Worm (Caenorhabditis elegans) whole organism, L1 larva: ENCODE results near the gene aqp-12.

ENCODE experiments used
- aha-1 ChIP-seq: fragments of 150-350 bp; optimal IDR thresholded peaks from 2 replicates; lab custom pipeline; 2014; ENCODE audit warnings: missing biosample characterization, missing genetic modification characterization
- ces-1 ChIP-seq: fragments of 150-350 bp; optimal IDR thresholded peaks from 2 replicates; lab custom pipeline; 2014; ENCODE audit warnings: missing biosample characterization, missing genetic modification reagents, missing genetic modification characterization
- dsc-1 ChIP-seq: sonication (generic microtip); optimal IDR thresholded peaks from 2 replicates; lab custom pipeline; 2016; ENCODE audit warnings: mild to moderate bottlenecking, missing genetic modification characterization, missing compliant biosample characterization
- fkh-4 ChIP-seq: sonication (generic microtip); optimal IDR thresholded peaks from 2 replicates; lab custom pipeline; 2016; ENCODE audit warnings: missing compliant biosample characterization, missing genetic modification characterization, borderline replicate concordance
- fos-1 ChIP-seq: fragments of 150-350 bp; optimal IDR thresholded peaks from 2 replicates; lab custom pipeline; 2014; ENCODE audit warnings: missing biosample characterization, missing genetic modification characterization
- hlh-17 ChIP-seq: fragments of 200-800 bp; sonication (Bioruptor generic); optimal IDR thresholded peaks from 2 replicates; lab custom pipeline; 2018; ENCODE audit warnings: missing genetic modification characterization, mild to moderate bottlenecking, missing compliant biosample characterization, moderate library complexity, borderline replicate concordance
- irx-1 ChIP-seq: sonication (generic microtip); optimal IDR thresholded peaks from 2 replicates; lab custom pipeline; 2016; ENCODE audit warnings: missing genetic modification characterization, missing compliant biosample characterization
- nhr-47 ChIP-seq: sonication (generic microtip); optimal IDR thresholded peaks from 2 replicates; lab custom pipeline; 2016; ENCODE audit warnings: mild to moderate bottlenecking, missing genetic modification characterization, moderate library complexity, missing compliant biosample characterization
- nhr-76 ChIP-seq: sonication (generic microtip); optimal IDR thresholded peaks from 2 replicates; lab custom pipeline; 2017; ENCODE audit warnings: missing biosample characterization, missing genetic modification characterization
- pqm-1 ChIP-seq: sonication (generic microtip); optimal IDR thresholded peaks from 3 replicates; lab custom pipeline; 2017; ENCODE audit warnings: missing biosample characterization, missing genetic modification characterization
- tlp-1 ChIP-seq: fragments of 150-350 bp; optimal IDR thresholded peaks from 2 replicates; lab custom pipeline; 2014; ENCODE audit warnings: missing biosample characterization, missing genetic modification characterization
- unc-62 ChIP-seq: fragments of 150-350 bp; optimal IDR thresholded peaks from 2 replicates; lab custom pipeline; 2014; ENCODE audit warnings: missing biosample characterization, missing genetic modification reagents, missing genetic modification characterization
- unc-98 ChIP-seq: fragments of 200-800 bp; sonication (Bioruptor generic); IDR thresholded peaks from 2 replicates; pipeline ENCODE4 v1.3.6; 2022; ENCODE audit warnings: missing genetic modification characterization, missing compliant biosample characterization

aqp-12 gene

DNA sequence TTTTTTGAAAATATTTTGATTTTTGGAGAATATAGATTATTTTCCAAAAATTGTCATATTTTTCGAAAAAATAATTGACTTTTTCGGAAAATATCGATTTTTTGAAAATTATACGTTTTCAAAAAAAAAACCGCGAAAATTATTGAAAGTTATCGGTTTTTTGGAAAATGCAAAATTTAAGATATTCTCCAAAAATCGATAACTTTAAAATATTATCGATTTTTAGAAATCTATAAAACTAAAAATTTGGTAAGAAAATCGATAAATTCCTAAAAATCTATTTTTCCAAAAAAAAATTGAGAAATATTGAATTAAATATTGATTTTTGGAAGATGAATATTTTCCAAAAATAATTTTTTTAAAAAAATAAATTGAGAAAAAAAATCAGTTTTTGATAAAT, 54.1 kb downstream of the aqp-12 start:
- TF ChIP-seq hlh-17 (no peak), nhr-47 (tag; lab: Kevin White, UChicago) (no peak), fkh-4 (tag; lab: Kevin White, UChicago) (no peak), dsc-1 (no peak), pqm-1 (no peak), unc-98 (GFP tag; lab: Robert Waterston, UW) (no peak), fos-1 (tag; lab: Kevin White, UChicago) (no peak), tlp-1 (no peak), irx-1 (tag; lab: Kevin White, UChicago) (no peak), aha-1 (tag; lab: Kevin White, UChicago) (no peak), unc-62 (no peak), nhr-76 (tag; lab: Kevin White, UChicago) (no peak), ces-1 (no peak)
